Worm (Caenorhabditis elegans) whole organism, mixed stage, embryonic: Measurements from ENCODE around the gene srbc-31.

ENCODE experiments used
- M03D4.4 ChIP-seq: sonication (generic microtip); optimal IDR thresholded peaks from 2 replicates; lab custom pipeline; 2017; ENCODE audit warnings: mild to moderate bottlenecking, missing genetic modification characterization, missing compliant biosample characterization
- bed-3 ChIP-seq: fragments of 200-800 bp; sonication (Bioruptor generic); optimal IDR thresholded peaks from 3 replicates; lab custom pipeline; 2018; ENCODE audit warnings: mild to moderate bottlenecking, missing genetic modification characterization, moderate library complexity, missing compliant biosample characterization
- blmp-1 ChIP-seq: fragments of 150-350 bp; optimal IDR thresholded peaks from 2 replicates; lab custom pipeline; 2014; ENCODE audit warnings: missing biosample characterization, missing genetic modification characterization
- ceh-39 ChIP-seq: fragments of 150-350 bp; optimal IDR thresholded peaks from 2 replicates; lab custom pipeline; 2014; ENCODE audit warnings: missing biosample characterization, missing genetic modification characterization
- ceh-43 ChIP-seq: fragments of 200-800 bp; sonication (Bioruptor generic); optimal IDR thresholded peaks from 2 replicates; lab custom pipeline; 2018; ENCODE audit warnings: mild to moderate bottlenecking, missing genetic modification characterization, moderate library complexity, missing compliant biosample characterization
- ceh-83 ChIP-seq: fragments of 200-800 bp; sonication (Bioruptor generic); optimal IDR thresholded peaks from 2 replicates; lab custom pipeline; 2018; ENCODE audit warnings: mild to moderate bottlenecking, missing genetic modification characterization, missing compliant biosample characterization
- ces-1 ChIP-seq: fragments of 150-350 bp; optimal IDR thresholded peaks from 2 replicates; lab custom pipeline; 2014; ENCODE audit warnings: missing biosample characterization, missing genetic modification reagents, missing genetic modification characterization
- cnd-1 ChIP-seq: fragments of 200-800 bp; sonication (Bioruptor generic); optimal IDR thresholded peaks from 2 replicates; lab custom pipeline; 2018; ENCODE audit warnings: mild to moderate bottlenecking, missing genetic modification characterization, missing compliant biosample characterization
- drap-1 ChIP-seq: fragments of 200-800 bp; sonication (Bioruptor generic); optimal IDR thresholded peaks from 3 replicates; lab custom pipeline; 2018; ENCODE audit warnings: mild to moderate bottlenecking, missing genetic modification characterization, missing compliant biosample characterization
- elt-1 ChIP-seq: sonication (generic microtip); optimal IDR thresholded peaks from 2 replicates; lab custom pipeline; 2017; ENCODE audit warnings: missing genetic modification characterization, mild to moderate bottlenecking, missing compliant biosample characterization, antibody characterized with exemption, moderate library complexity, borderline replicate concordance; ENCODE audit not compliant: insufficient read depth
- ham-2 ChIP-seq: fragments of 200-800 bp; sonication (Bioruptor generic); optimal IDR thresholded peaks from 2 replicates; lab custom pipeline; 2018; ENCODE audit warnings: mild to moderate bottlenecking, missing genetic modification characterization, missing compliant biosample characterization
- hlh-1 ChIP-seq: fragments of 150-350 bp; optimal IDR thresholded peaks from 2 replicates; lab custom pipeline; 2014; ENCODE audit warnings: missing biosample characterization, missing genetic modification reagents, missing genetic modification characterization
- lin-13 ChIP-seq: fragments of 150-350 bp; optimal IDR thresholded peaks from 2 replicates; lab custom pipeline; 2014; ENCODE audit warnings: missing biosample characterization, missing genetic modification characterization
- lin-32 ChIP-seq: fragments of 200-800 bp; sonication (Bioruptor generic); optimal IDR thresholded peaks from 2 replicates; lab custom pipeline; 2018; ENCODE audit warnings: mild to moderate bottlenecking, missing genetic modification characterization, missing compliant biosample characterization
- lsy-2 ChIP-seq: fragments of 150-350 bp; optimal IDR thresholded peaks from 2 replicates; lab custom pipeline; 2014; ENCODE audit warnings: missing biosample characterization, missing genetic modification characterization
- mab-5 ChIP-seq: fragments of 150-350 bp; optimal IDR thresholded peaks from 2 replicates; lab custom pipeline; 2014; ENCODE audit warnings: missing biosample characterization, missing genetic modification characterization
- mep-1 ChIP-seq: fragments of 150-350 bp; optimal IDR thresholded peaks from 2 replicates; lab custom pipeline; 2017; ENCODE audit warnings: missing biosample characterization, missing genetic modification reagents, missing genetic modification characterization, inconsistent platforms
- mls-2 ChIP-seq: sonication (generic microtip); optimal IDR thresholded peaks from 2 replicates; lab custom pipeline; 2016; ENCODE audit warnings: mild to moderate bottlenecking, missing genetic modification characterization, moderate library complexity, missing compliant biosample characterization
- nhr-12 ChIP-seq: fragments of 150-350 bp; optimal IDR thresholded peaks from 2 replicates; lab custom pipeline; 2014; ENCODE audit warnings: missing biosample characterization, missing genetic modification characterization
- nhr-2 ChIP-seq: fragments of 150-350 bp; optimal IDR thresholded peaks from 2 replicates; lab custom pipeline; 2014; ENCODE audit warnings: missing biosample characterization, missing genetic modification characterization
- nhr-237 ChIP-seq: fragments of 150-350 bp; optimal IDR thresholded peaks from 2 replicates; lab custom pipeline; 2014; ENCODE audit warnings: missing biosample characterization, missing genetic modification characterization
- nhr-28 ChIP-seq: fragments of 150-350 bp; optimal IDR thresholded peaks from 2 replicates; lab custom pipeline; 2014; ENCODE audit warnings: missing biosample characterization, missing genetic modification characterization
- nhr-76 ChIP-seq: sonication (generic microtip); optimal IDR thresholded peaks from 2 replicates; lab custom pipeline; 2017; ENCODE audit warnings: missing biosample characterization, missing genetic modification characterization
- pha-4 ChIP-seq: fragments of 150-350 bp; optimal IDR thresholded peaks from 2 replicates; lab custom pipeline; 2018; ENCODE audit warnings: missing biosample characterization, missing genetic modification reagents, missing genetic modification characterization
- sem-2 ChIP-seq: fragments of 200-800 bp; sonication (Bioruptor generic); optimal IDR thresholded peaks from 2 replicates; lab custom pipeline; 2018; ENCODE audit warnings: mild to moderate bottlenecking, missing genetic modification characterization, missing compliant biosample characterization
- sptf-1 ChIP-seq: sonication (generic microtip); optimal IDR thresholded peaks from 2 replicates; lab custom pipeline; 2017; ENCODE audit warnings: mild to moderate bottlenecking, missing genetic modification characterization, moderate library complexity, missing compliant biosample characterization
- unc-39 ChIP-seq: fragments of 150-350 bp; optimal IDR thresholded peaks from 2 replicates; lab custom pipeline; 2014; ENCODE audit warnings: missing biosample characterization, missing genetic modification characterization
- unc-62 ChIP-seq: fragments of 150-350 bp; optimal IDR thresholded peaks from 2 replicates; lab custom pipeline; 2014; ENCODE audit warnings: missing biosample characterization, missing genetic modification reagents, missing genetic modification characterization
- zip-8 ChIP-seq: fragments of 150-350 bp; optimal IDR thresholded peaks from 2 replicates; lab custom pipeline; 2014; ENCODE audit warnings: missing biosample characterization, missing genetic modification characterization
- ztf-11 ChIP-seq: fragments of 150-350 bp; optimal IDR thresholded peaks from 2 replicates; lab custom pipeline; 2014; ENCODE audit warnings: missing biosample characterization, missing genetic modification characterization

Gene srbc-31

ce11 chrV:3477496-3477895 lies at the start of gene srbc-31:
Gene srbc-31 (minus strand): TSS chrV:3477596.
- no peak for TF ChIP-seq nhr-237 (tag; lab: Kevin White, UChicago)
- no peak for TF ChIP-seq sptf-1
- no peak for TF ChIP-seq bed-3 (GFP tag; lab: Kevin White, UChicago)
- TF ChIP-seq ceh-83 (GFP tag; lab: Kevin White, UChicago), result no peak
- TF ChIP-seq unc-62 (GFP tag; lab: Kevin White, UChicago), result no peak
- no peak for TF ChIP-seq ceh-43 (GFP tag; lab: Kevin White, UChicago)
- no peak for TF ChIP-seq nhr-28 (tag; lab: Kevin White, UChicago)
- TF ChIP-seq mep-1 (tag; lab: Kevin White, UChicago), result no peak

DNA sequence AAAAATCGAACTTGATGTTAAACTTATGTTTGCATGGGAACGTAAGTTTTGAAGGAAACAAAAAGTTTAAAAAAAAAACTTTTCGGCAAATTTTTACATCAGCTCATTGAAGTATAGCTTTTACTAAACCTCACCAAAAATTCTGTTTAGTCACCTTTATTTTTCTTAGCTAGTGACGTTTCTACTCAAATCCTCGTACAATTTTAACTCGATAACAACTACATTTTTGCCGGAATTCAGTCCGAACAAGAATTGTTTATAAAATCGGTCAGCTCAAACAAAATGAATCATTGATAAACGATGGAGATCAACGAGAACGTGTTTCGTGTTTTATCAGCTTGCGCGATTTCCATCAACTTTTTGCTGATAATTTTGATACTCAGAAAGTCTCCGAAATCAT lies 49.5 kb upstream of the srbc-31 start, which contains the start of gene str-260:
TSS of gene str-260 (plus strand) at position 301 of the 400 bp plus-strand sequence.
- no peak for TF ChIP-seq bed-3 (GFP tag; lab: Kevin White, UChicago)
- no peak for TF ChIP-seq cnd-1 (tag; lab: Kevin White, UChicago)
- TF ChIP-seq blmp-1 (tag; lab: Kevin White, UChicago), result no peak
- TF ChIP-seq ztf-11 (tag; lab: Kevin White, UChicago), result no peak
- TF ChIP-seq nhr-28 (tag; lab: Kevin White, UChicago), result no peak
- TF ChIP-seq lin-32 (GFP tag; lab: Kevin White, UChicago), result no peak
- TF ChIP-seq lsy-2 (tag; lab: Kevin White, UChicago), result no peak
- no peak for TF ChIP-seq hlh-1 (tag; lab: Kevin White, UChicago)
- no peak for TF ChIP-seq ceh-83 (GFP tag; lab: Kevin White, UChicago)
- no peak for TF ChIP-seq nhr-12 (tag; lab: Kevin White, UChicago)
- no peak for TF ChIP-seq mls-2 (tag; lab: Kevin White, UChicago)
- TF ChIP-seq ham-2 (GFP tag; lab: Kevin White, UChicago), result no peak
- no peak for TF ChIP-seq sem-2 (GFP tag; lab: Kevin White, UChicago)

- TF ChIP-seq sptf-1, result no peak
- TF ChIP-seq unc-39 (tag; lab: Kevin White, UChicago), result no peak
- TF ChIP-seq bed-3 (GFP tag; lab: Kevin White, UChicago), result no peak
- no peak for TF ChIP-seq cnd-1 (tag; lab: Kevin White, UChicago)
Measured at ce11 chrV:3524970-3525369, 47.6 kb upstream of the srbc-31 start, which contains the start of gene T24A6.7. Gene T24A6.7 (plus strand): TSS chrV:3525270.

ce11 chrV:3523262-3523661 lies 45.9 kb upstream of the srbc-31 start, which contains the start of gene irg-1:
Gene irg-1 (plus strand): TSS chrV:3523587.
- TF ChIP-seq nhr-76 (no peak), hlh-1 (tag; lab: Kevin White, UChicago) (no peak), sem-2 (GFP tag; lab: Kevin White, UChicago) (no peak), mab-5 (no peak), ceh-43 (GFP tag; lab: Kevin White, UChicago) (no peak), bed-3 (GFP tag; lab: Kevin White, UChicago) (no peak), ham-2 (GFP tag; lab: Kevin White, UChicago) (no peak), ceh-39 (tag; lab: Kevin White, UChicago) (no peak), lsy-2 (tag; lab: Kevin White, UChicago) (no peak), ceh-83 (GFP tag; lab: Kevin White, UChicago) (no peak), pha-4 (tag; lab: Kevin White, UChicago) (no peak), zip-8 (no peak), nhr-2 (no peak), sptf-1 (no peak), nhr-237 (tag; lab: Kevin White, UChicago) (no peak), M03D4.4 (no peak)

DNA sequence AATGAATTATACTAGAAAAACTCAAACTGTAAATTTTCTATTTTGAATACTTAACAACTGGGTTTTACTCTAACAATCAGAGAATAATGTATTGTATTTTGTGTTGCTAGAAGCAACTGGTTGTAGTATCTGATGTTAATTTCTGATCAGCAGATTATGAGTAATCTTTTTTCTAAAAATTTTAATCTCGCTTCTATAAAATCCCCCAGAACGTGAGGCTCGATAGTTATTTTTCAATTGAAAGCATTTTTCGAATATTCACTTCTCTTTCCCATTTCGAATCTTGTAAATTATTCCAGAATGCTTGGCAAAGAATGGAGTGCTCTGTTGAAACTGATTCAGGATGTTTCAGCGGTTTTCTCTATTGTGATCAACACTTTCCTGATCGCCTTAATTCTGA lies 40.5 kb upstream of the srbc-31 start, which contains the start of gene str-227:
TSS of gene str-227 (plus strand) at position 301 of the 400 bp plus-strand sequence.
- TF ChIP-seq drap-1 (GFP tag; lab: Kevin White, UChicago) (no peak), lsy-2 (tag; lab: Kevin White, UChicago) (no peak), hlh-1 (tag; lab: Kevin White, UChicago) (no peak), elt-1 (no peak), ces-1 (GFP tag; lab: Kevin White, UChicago) (no peak), sem-2 (GFP tag; lab: Kevin White, UChicago) (no peak), ztf-11 (tag; lab: Kevin White, UChicago) (no peak), lin-13 (no peak)
